Fruit fly (Drosophila melanogaster) whole organism, embryonic: ENCODE results near the gene fig.
A peak's percentile ranks its signal among the peaks of the same experiment; 100 is the strongest.

Source experiments
- Ada2b ChIP-seq: fragments of 200-800 bp; sonication (Bioruptor generic); IDR thresholded peaks from 2 replicates; pipeline ENCODE4 v1.3.6; 2022; ENCODE audit warnings: missing biosample characterization, missing genetic modification characterization
- BEAF-32 ChIP-seq: fragments of 200-800 bp; sonication (Bioruptor generic); optimal IDR thresholded peaks from 3 replicates; lab custom pipeline; 2017; ENCODE audit warnings: missing biosample characterization, missing genetic modification characterization, mild to moderate bottlenecking, moderate library complexity, missing genetic modification reagents
- CG12744 ChIP-seq: fragments of 200-800 bp; sonication (Bioruptor generic); optimal IDR thresholded peaks from 2 replicates; lab custom pipeline; 2016; ENCODE audit warnings: missing biosample characterization, missing genetic modification characterization
- CG12942 ChIP-seq: fragments of 200-800 bp; sonication (Bioruptor generic); optimal IDR thresholded peaks from 3 replicates; lab custom pipeline; 2016; ENCODE audit warnings: missing biosample characterization, missing genetic modification characterization
- CG13287 ChIP-seq: fragments of 200-800 bp; sonication (Bioruptor generic); IDR thresholded peaks from 2 replicates; pipeline ENCODE4 v1.3.6; 2022; ENCODE audit warnings: missing biosample characterization, missing genetic modification characterization; ENCODE audit not compliant: partially characterized antibody
- CG13624 ChIP-seq: fragments of 200-800 bp; sonication (Bioruptor generic); optimal IDR thresholded peaks from 2 replicates; lab custom pipeline; 2016; ENCODE audit warnings: missing biosample characterization, missing genetic modification characterization
- CG14710 ChIP-seq: fragments of 200-800 bp; sonication (Bioruptor generic); optimal IDR thresholded peaks from 3 replicates; lab custom pipeline; 2019; ENCODE audit warnings: missing biosample characterization, mild to moderate bottlenecking, missing genetic modification characterization, moderate library complexity
- CG15514 ChIP-seq: fragments of 200-800 bp; sonication (Bioruptor generic); optimal IDR thresholded peaks from 3 replicates; lab custom pipeline; 2017; ENCODE audit warnings: missing biosample characterization, missing genetic modification characterization, mild to moderate bottlenecking, moderate library complexity, missing genetic modification reagents
- CG1603 ChIP-seq: fragments of 200-800 bp; sonication (Bioruptor generic); optimal IDR thresholded peaks from 2 replicates; lab custom pipeline; 2019; ENCODE audit warnings: missing biosample characterization, mild to moderate bottlenecking, missing genetic modification characterization, moderate library complexity
- CG18011 ChIP-seq: fragments of 200-800 bp; sonication (Bioruptor generic); optimal IDR thresholded peaks from 2 replicates; lab custom pipeline; 2017; ENCODE audit warnings: missing biosample characterization, missing genetic modification characterization, mild to moderate bottlenecking, moderate library complexity, missing genotype
- CG18764 ChIP-seq: fragments of 200-800 bp; sonication (Bioruptor generic); optimal IDR thresholded peaks from 3 replicates; lab custom pipeline; 2016; ENCODE audit warnings: missing biosample characterization, missing genetic modification characterization
- CG2120 ChIP-seq: fragments of 200-800 bp; sonication (Bioruptor generic); optimal IDR thresholded peaks from 3 replicates; lab custom pipeline; 2016; ENCODE audit warnings: missing biosample characterization, missing genetic modification characterization
- CG30020 ChIP-seq: fragments of 200-800 bp; optimal IDR thresholded peaks from 2 replicates; lab custom pipeline; 2019; ENCODE audit warnings: missing biosample characterization, mild to moderate bottlenecking, missing genetic modification characterization, moderate library complexity
- CG34376 ChIP-seq: fragments of 200-800 bp; sonication (Bioruptor generic); optimal IDR thresholded peaks from 2 replicates; lab custom pipeline; 2018; ENCODE audit warnings: missing biosample characterization, mild to moderate bottlenecking, missing genetic modification characterization
- CG42726 ChIP-seq: fragments of 200-800 bp; sonication (Bioruptor generic); IDR thresholded peaks from 2 replicates; pipeline ENCODE4 v1.3.6; 2022; ENCODE audit warnings: missing biosample characterization, missing genetic modification characterization; ENCODE audit not compliant: partially characterized antibody
- CG7271 ChIP-seq: fragments of 200-800 bp; sonication (Bioruptor generic); optimal IDR thresholded peaks from 2 replicates; lab custom pipeline; 2018; ENCODE audit warnings: missing biosample characterization, mild to moderate bottlenecking, missing genetic modification characterization, moderate library complexity
- CG7786 ChIP-seq: fragments of 200-800 bp; sonication (Bioruptor generic); optimal IDR thresholded peaks from 2 replicates; lab custom pipeline; 2016; ENCODE audit warnings: missing biosample characterization, missing genetic modification characterization
- Doc3 ChIP-seq: fragments of 200-800 bp; sonication (Bioruptor generic); IDR thresholded peaks from 3 replicates; pipeline ENCODE4 v1.3.6; 2022; ENCODE audit warnings: missing biosample characterization, missing genetic modification characterization; ENCODE audit not compliant: partially characterized antibody
- Elba2 ChIP-seq: fragments of 200-800 bp; sonication (Bioruptor generic); optimal IDR thresholded peaks from 3 replicates; lab custom pipeline; 2016; ENCODE audit warnings: missing biosample characterization, missing genetic modification characterization
- Fer1 ChIP-seq: fragments of 200-800 bp; sonication (Bioruptor generic); optimal IDR thresholded peaks from 2 replicates; lab custom pipeline; 2017; ENCODE audit warnings: missing biosample characterization, mild to moderate bottlenecking, missing genetic modification characterization
- Gug ChIP-seq: fragments of 200-800 bp; sonication (Bioruptor generic); IDR thresholded peaks from 4 replicates; pipeline ENCODE4 v1.3.6; 2022; ENCODE audit warnings: missing biosample characterization, missing genetic modification characterization
- HHEX ChIP-seq: fragments of 200-800 bp; sonication (Bioruptor generic); optimal IDR thresholded peaks from 3 replicates; lab custom pipeline; 2017; ENCODE audit warnings: missing biosample characterization, mild to moderate bottlenecking, missing genetic modification characterization, missing genetic modification reagents
- Lpt ChIP-seq: fragments of >200 bp; optimal IDR thresholded peaks from 2 replicates; lab custom pipeline; 2018; ENCODE audit warnings: missing biosample characterization, missing genetic modification characterization
- MESR4 ChIP-seq: fragments of 200-800 bp; sonication (Bioruptor generic); optimal IDR thresholded peaks from 2 replicates; lab custom pipeline; 2018; ENCODE audit warnings: missing biosample characterization, mild to moderate bottlenecking, missing genetic modification characterization, moderate library complexity
- Nf-YC ChIP-seq: fragments of 200-800 bp; optimal IDR thresholded peaks from 3 replicates; lab custom pipeline; 2019; ENCODE audit warnings: missing biosample characterization, mild to moderate bottlenecking, missing genetic modification characterization, moderate library complexity
- Ptx1 ChIP-seq: fragments of 200-800 bp; sonication (Bioruptor generic); IDR thresholded peaks from 2 replicates; pipeline ENCODE4 v1.3.6; 2022; ENCODE audit warnings: missing biosample characterization, missing genetic modification characterization
- Rfx ChIP-seq: fragments of 200-800 bp; sonication (Bioruptor generic); IDR thresholded peaks from 2 replicates; pipeline ENCODE4 v1.3.6; 2022; ENCODE audit warnings: missing biosample characterization, missing genetic modification characterization
- ac ChIP-seq: fragments of 200-800 bp; sonication (Bioruptor generic); optimal IDR thresholded peaks from 3 replicates; lab custom pipeline; 2017; ENCODE audit warnings: missing biosample characterization, mild to moderate bottlenecking, missing genetic modification characterization
- ato ChIP-seq: fragments of 200-800 bp; sonication (Bioruptor generic); IDR thresholded peaks from 2 replicates; pipeline ENCODE4 v1.3.6; 2022; ENCODE audit warnings: missing biosample characterization, missing genetic modification characterization; ENCODE audit not compliant: partially characterized antibody
- bbx ChIP-seq: fragments of 200-800 bp; sonication (Bioruptor generic); IDR thresholded peaks from 2 replicates; pipeline ENCODE4 v1.3.6; 2022; ENCODE audit warnings: missing biosample characterization, missing genetic modification characterization; ENCODE audit not compliant: partially characterized antibody
- ci ChIP-seq: fragments of 200-800 bp; sonication (Bioruptor generic); IDR thresholded peaks from 3 replicates; pipeline ENCODE4 v1.3.6; 2022; ENCODE audit warnings: missing biosample characterization, missing genetic modification characterization
- dysf ChIP-seq: fragments of 200-800 bp; sonication (Bioruptor generic); IDR thresholded peaks from 3 replicates; pipeline ENCODE4 v1.3.6; 2022; ENCODE audit warnings: missing biosample characterization, missing genetic modification characterization
- grau ChIP-seq: fragments of 200-800 bp; optimal IDR thresholded peaks from 3 replicates; lab custom pipeline; 2019; ENCODE audit warnings: missing biosample characterization, mild to moderate bottlenecking, missing genetic modification characterization, moderate library complexity
- knrl ChIP-seq: fragments of 200-800 bp; sonication (Bioruptor generic); IDR thresholded peaks from 3 replicates; pipeline ENCODE4 v1.3.6; 2022; ENCODE audit warnings: missing biosample characterization, missing genetic modification characterization; ENCODE audit not compliant: partially characterized antibody
- lab ChIP-seq: fragments of 200-800 bp; sonication (Bioruptor generic); optimal IDR thresholded peaks from 3 replicates; lab custom pipeline; 2017; ENCODE audit warnings: missing biosample characterization, missing genetic modification characterization, mild to moderate bottlenecking, moderate library complexity, missing genetic modification reagents
- lola ChIP-seq, 3 experiments: fragments of >200 bp in 2 of 3; fragments of 200-800 bp in 1 of 3; sonication (Bioruptor generic) in 1 of 3; optimal IDR thresholded peaks; 2 replicates each; lab custom pipeline; 2017 to 2019; ENCODE audit warnings: missing biosample characterization in 3 of 3, missing genetic modification characterization in 3 of 3, mild to moderate bottlenecking in 1 of 3, moderate library complexity in 1 of 3
- oc ChIP-seq: fragments of 200-800 bp; sonication (Bioruptor generic); optimal IDR thresholded peaks from 2 replicates; lab custom pipeline; 2018; ENCODE audit warnings: missing biosample characterization, mild to moderate bottlenecking, missing genetic modification characterization, moderate library complexity
- odd ChIP-seq: fragments of 200-800 bp; sonication (Bioruptor generic); optimal IDR thresholded peaks from 2 replicates; lab custom pipeline; 2017; ENCODE audit warnings: missing biosample characterization, mild to moderate bottlenecking, missing genetic modification characterization
- pnt ChIP-seq: fragments of 200-800 bp; sonication (Bioruptor generic); optimal IDR thresholded peaks from 3 replicates; lab custom pipeline; 2016; ENCODE audit warnings: missing biosample characterization, missing genetic modification characterization
- prd ChIP-seq, 3 experiments: fragments of >200 bp in 2 of 3; fragments of 200-800 bp in 1 of 3; sonication (Bioruptor generic) in 1 of 3; optimal IDR thresholded peaks in 2 of 3; IDR thresholded peaks in 1 of 3; 2 replicates in 2 of 3; 3 replicates in 1 of 3; pipeline versions ENCODE4 v1.3.6 to Lab custom; 2017 to 2022; ENCODE audit warnings: missing biosample characterization in 1 of 3, missing genetic modification characterization in 1 of 3
- pzg ChIP-seq: fragments of 200-800 bp; sonication (Bioruptor generic); optimal IDR thresholded peaks from 3 replicates; lab custom pipeline; 2018; ENCODE audit warnings: missing biosample characterization, mild to moderate bottlenecking, missing genetic modification characterization, moderate library complexity
- rib ChIP-seq: fragments of 200-800 bp; sonication (Bioruptor generic); IDR thresholded peaks from 2 replicates; pipeline ENCODE4 v1.3.6; 2022; ENCODE audit warnings: missing biosample characterization, missing genetic modification characterization
- sens ChIP-seq: fragments of 200-800 bp; sonication (Bioruptor generic); peaks from one replicate; lab custom pipeline; 2016; ENCODE audit warnings: missing biosample characterization, missing genetic modification characterization
- tna ChIP-seq: fragments of 200-800 bp; sonication (Bioruptor generic); IDR thresholded peaks from 2 replicates; pipeline ENCODE4 v1.3.6; 2022; ENCODE audit warnings: missing biosample characterization, missing genetic modification characterization; ENCODE audit not compliant: partially characterized antibody
- unc-4 ChIP-seq: fragments of 200-800 bp; sonication (Bioruptor generic); IDR thresholded peaks from 2 replicates; pipeline ENCODE4 v1.3.6; 2022; ENCODE audit warnings: missing biosample characterization, missing genetic modification characterization; ENCODE audit not compliant: partially characterized antibody
- zen2 ChIP-seq: fragments of 200-800 bp; sonication (Bioruptor generic); IDR thresholded peaks from 3 replicates; pipeline ENCODE4 v1.3.6; 2022; ENCODE audit warnings: missing biosample characterization, missing genetic modification characterization; ENCODE audit not compliant: partially characterized antibody

fig gene

dm6 chr3R:29748591-29749303 lies 31.5 kb downstream of the fig start, which contains the start of the genes ATPsyngamma and yata (continued):
- TF ChIP-seq Gug (GFP tag; lab: Robert Waterston, UW) (peak; percentile 45; the same call in 1 of the 4 replicates), ci (0 out of 3 replicates have a peak, but pooled peaks have one; percentile 36), zen2 (peak; percentile 60; the same call in 2 of the 3 replicates), CG1603 (tag; lab: Kevin White, UChicago) (no peak), dysf (GFP tag; lab: Robert Waterston, UW) (peak; percentile 19; the same call in 1 of the 3 replicates), prd (optimal IDR thresholded peaks at IDR 0.05; lab: Kevin White, UChicago) (no peak), prd (GFP tag; IDR thresholded peaks at IDR 0.05; lab: Robert Waterston, UW) (peak; percentile 50; the same call in 2 of the 3 replicates), Nf-YC (tag; lab: Kevin White, UChicago) (peak; percentile 49), Rfx (peak; percentile 48), odd (GFP tag; lab: Kevin White, UChicago) (no peak), Ada2b (GFP tag; lab: Robert Waterston, UW) (no peak), lab (GFP tag; lab: Kevin White, UChicago) (no peak), knrl (GFP tag; lab: Robert Waterston, UW) (peak; percentile 78), Lpt (GFP tag; lab: Kevin White, UChicago) (no peak), CG34376 (GFP tag; lab: Kevin White, UChicago) (no peak), CG18011 (GFP tag; lab: Kevin White, UChicago) (peak; percentile 84), ato (peak; percentile 55), pnt (GFP tag; lab: Kevin White, UChicago) (no peak), CG12744 (GFP tag; lab: Kevin White, UChicago) (no peak), pzg (GFP tag; lab: Kevin White, UChicago) (peak; percentile 49), oc (tag; lab: Kevin White, UChicago) (peak; percentile 67), CG7786 (GFP tag; lab: Kevin White, UChicago) (no peak), Elba2 (peak; percentile 9), ac (GFP tag; lab: Kevin White, UChicago) (no peak), CG12942 (GFP tag; lab: Kevin White, UChicago) (no peak), rib (0 out of 2 replicates have a peak, but pooled peaks have one; percentile 28), unc-4 (GFP tag; lab: Robert Waterston, UW) (peak; percentile 75; the same call in 1 of the 2 replicates), Ptx1 (GFP tag; lab: Robert Waterston, UW) (peak; percentile 47), MESR4 (GFP tag; lab: Kevin White, UChicago) (peak; percentile 97), BEAF-32 (GFP tag; lab: Kevin White, UChicago) (peak; percentile 78), tna (GFP tag; lab: Robert Waterston, UW) (peak; percentile 46; the same call in 1 of the 2 replicates), CG30020 (peak; percentile 42), CG42726 (GFP tag; lab: Robert Waterston, UW) (peak; percentile 16; the same call in 1 of the 2 replicates), grau (tag; lab: Kevin White, UChicago) (peak; percentile 49), Fer1 (GFP tag; lab: Kevin White, UChicago) (no peak), CG18764 (GFP tag; lab: Kevin White, UChicago) (peak; percentile 2), CG13287 (peak; percentile 68), lola (GFP tag; optimal IDR thresholded peaks at IDR 0.05; lab: Kevin White, UChicago) (peak in 1 of 3 experiments; percentile 35), CG13624 (GFP tag; lab: Kevin White, UChicago) (peak; percentile 19), HHEX (GFP tag; lab: Kevin White, UChicago) (peak; percentile 33), CG2120 (GFP tag; lab: Kevin White, UChicago) (peak; percentile 21), CG7271 (tag; lab: Kevin White, UChicago) (peak; percentile 18), bbx (peak; percentile 81), CG14710 (tag; lab: Kevin White, UChicago) (peak; percentile 70), Doc3 (0 out of 3 replicates have a peak, but pooled peaks have one; percentile 59), sens (GFP tag; lab: Kevin White, UChicago) (peak; percentile 74), CG15514 (GFP tag; lab: Kevin White, UChicago) (peak; percentile 58)
